Fruit fly (Drosophila melanogaster) whole organism, prepupa: ENCODE data around the gene Amnionless.

Source experiments
- CG10669 ChIP-seq: fragments of 200-800 bp; sonication (Bioruptor generic); optimal IDR thresholded peaks from 3 replicates; lab custom pipeline; 2018; ENCODE audit warnings: missing biosample characterization, mild to moderate bottlenecking, missing genetic modification characterization, moderate library complexity
- CG32006 ChIP-seq: fragments of 200-800 bp; sonication (Bioruptor generic); optimal IDR thresholded peaks from 3 replicates; lab custom pipeline; 2017; ENCODE audit warnings: missing biosample characterization, mild to moderate bottlenecking, missing genetic modification characterization
- CG6808 ChIP-seq: fragments of 200-800 bp; sonication (Bioruptor generic); optimal IDR thresholded peaks from 3 replicates; lab custom pipeline; 2017; ENCODE audit warnings: missing biosample characterization, missing genetic modification characterization, mild to moderate bottlenecking, moderate library complexity, missing genetic modification reagents
- CG6854 ChIP-seq: fragments of 200-800 bp; sonication (Bioruptor generic); optimal IDR thresholded peaks from 2 replicates; lab custom pipeline; 2017; ENCODE audit warnings: missing biosample characterization, mild to moderate bottlenecking, missing genetic modification characterization
- CG7368 ChIP-seq: fragments of 200-800 bp; sonication (Bioruptor generic); optimal IDR thresholded peaks from 3 replicates; lab custom pipeline; 2016; ENCODE audit warnings: missing biosample characterization, missing genetic modification characterization
- CG8319 ChIP-seq: fragments of 200-800 bp; sonication (Bioruptor generic); optimal IDR thresholded peaks from 3 replicates; lab custom pipeline; 2016; ENCODE audit warnings: missing biosample characterization, missing genetic modification characterization
- Eip75B ChIP-seq: fragments of 200-800 bp; sonication (Bioruptor generic); optimal IDR thresholded peaks from 3 replicates; lab custom pipeline; 2016; ENCODE audit warnings: missing biosample characterization, missing genetic modification characterization
- Ets96B ChIP-seq: fragments of 200-800 bp; optimal IDR thresholded peaks from 2 replicates; lab custom pipeline; 2019; ENCODE audit warnings: missing biosample characterization, mild to moderate bottlenecking, missing genetic modification characterization, moderate library complexity
- Gug ChIP-seq: fragments of 200-800 bp; sonication (Bioruptor generic); IDR thresholded peaks from 2 replicates; pipeline ENCODE4 v1.3.6; 2022; ENCODE audit warnings: missing biosample characterization, missing genetic modification characterization
- OdsH ChIP-seq: fragments of 200-800 bp; sonication (Bioruptor generic); optimal IDR thresholded peaks from 3 replicates; lab custom pipeline; 2016; ENCODE audit warnings: missing biosample characterization, missing genetic modification characterization
- Smox ChIP-seq: fragments of 200-800 bp; sonication (Bioruptor generic); optimal IDR thresholded peaks from 3 replicates; lab custom pipeline; 2016; ENCODE audit warnings: missing biosample characterization, missing genetic modification characterization
- Sox14 ChIP-seq: fragments of 200-800 bp; sonication (Bioruptor generic); optimal IDR thresholded peaks from 3 replicates; lab custom pipeline; 2016; ENCODE audit warnings: missing biosample characterization, missing genetic modification characterization
- ss ChIP-seq, 2 experiments: fragments of 200-800 bp; sonication (Bioruptor generic); optimal IDR thresholded peaks; 2 replicates in 1 of 2; 3 replicates in 1 of 2; lab custom pipeline; 2017 to 2018; ENCODE audit warnings: mild to moderate bottlenecking in 2 of 2, missing biosample characterization in 2 of 2, missing genetic modification characterization in 2 of 2, moderate library complexity in 1 of 2
- vri ChIP-seq: fragments of 200-800 bp; sonication (Bioruptor generic); optimal IDR thresholded peaks from 3 replicates; lab custom pipeline; 2016; ENCODE audit warnings: missing biosample characterization, mild to moderate bottlenecking, missing genetic modification characterization

- TF ChIP-seq Ets96B (tag; lab: Kevin White, UChicago) (no peak), vri (GFP tag; lab: Kevin White, UChicago) (no peak), CG6854 (GFP tag; lab: Kevin White, UChicago) (no peak), CG32006 (GFP tag; lab: Kevin White, UChicago) (no peak), CG6808 (GFP tag; lab: Kevin White, UChicago) (no peak), CG8319 (GFP tag; lab: Kevin White, UChicago) (no peak), OdsH (no peak), Eip75B (GFP tag; lab: Kevin White, UChicago) (no peak), CG7368 (GFP tag; lab: Kevin White, UChicago) (no peak), Smox (GFP tag; lab: Kevin White, UChicago) (no peak), Sox14 (GFP tag; lab: Kevin White, UChicago) (no peak), Gug (GFP tag; lab: Robert Waterston, UW) (no peak), ss (GFP tag; optimal IDR thresholded peaks at IDR 0.05; lab: Kevin White, UChicago) (no peak), CG10669 (GFP tag; lab: Kevin White, UChicago) (no peak)
These were observed 30.8 kb upstream of the Amnionless start for dm6 chr2L:319745-320144.
